Worm (Caenorhabditis elegans) whole organism, L4 larva: Measurements from ENCODE around the gene F49E12.12.

ENCODE experiments used
- F10B5.3 ChIP-seq: sonication (generic microtip); optimal IDR thresholded peaks from 2 replicates; lab custom pipeline; 2016; ENCODE audit warnings: mild to moderate bottlenecking, missing genetic modification characterization, missing compliant biosample characterization
- F37D6.2 ChIP-seq: sonication (generic microtip); optimal IDR thresholded peaks from 2 replicates; lab custom pipeline; 2016; ENCODE audit warnings: mild to moderate bottlenecking, missing genetic modification characterization, missing compliant biosample characterization
- R02D3.7 ChIP-seq: fragments of 150-350 bp; sonication (generic microtip); optimal IDR thresholded peaks from 3 replicates; lab custom pipeline; 2014; ENCODE audit warnings: missing biosample characterization, missing genetic modification characterization
- ZK337.2 ChIP-seq: fragments of 200-800 bp; sonication (Bioruptor generic); IDR thresholded peaks from 2 replicates; pipeline ENCODE4 v1.3.6; 2022; ENCODE audit warnings: missing genetic modification reagents, missing genetic modification characterization, missing compliant biosample characterization
- aha-1 ChIP-seq: fragments of 150-350 bp; peaks from one replicate; lab custom pipeline; 2014; ENCODE audit warnings: missing biosample characterization, missing genetic modification characterization
- ceh-28 ChIP-seq: fragments of 150-350 bp; optimal IDR thresholded peaks from 2 replicates; lab custom pipeline; 2014; ENCODE audit warnings: missing biosample characterization, missing genetic modification reagents, missing genetic modification characterization
- ceh-32 ChIP-seq: sonication (generic microtip); optimal IDR thresholded peaks from 2 replicates; lab custom pipeline; 2016; ENCODE audit warnings: mild to moderate bottlenecking, missing genetic modification characterization, missing compliant biosample characterization; ENCODE audit not compliant: poor library complexity
- ceh-82 ChIP-seq: sonication (generic microtip); optimal IDR thresholded peaks from 2 replicates; lab custom pipeline; 2017; ENCODE audit warnings: missing biosample characterization, missing genetic modification characterization
- ctbp-1 ChIP-seq: fragments of 200-800 bp; sonication (Bioruptor generic); IDR thresholded peaks from 2 replicates; pipeline ENCODE4 v1.3.6; 2022; ENCODE audit warnings: missing genetic modification reagents, missing genetic modification characterization, missing compliant biosample characterization
- dmd-6 ChIP-seq: fragments of 200-800 bp; sonication (Bioruptor generic); IDR thresholded peaks from 2 replicates; pipeline ENCODE4 v1.3.6; 2022; ENCODE audit warnings: missing genetic modification reagents, missing genetic modification characterization, missing compliant biosample characterization
- dmd-9 ChIP-seq: fragments of 200-800 bp; sonication (Bioruptor generic); IDR thresholded peaks from 2 replicates; pipeline ENCODE4 v1.3.6; 2022; ENCODE audit warnings: missing genetic modification reagents, missing genetic modification characterization, missing compliant biosample characterization
- duxl-1 ChIP-seq: sonication (generic microtip); optimal IDR thresholded peaks from 2 replicates; lab custom pipeline; 2016; ENCODE audit warnings: mild to moderate bottlenecking, missing genetic modification characterization, moderate library complexity, missing compliant biosample characterization; ENCODE audit not compliant: poor library complexity
- dve-1 ChIP-seq: sonication (generic microtip); optimal IDR thresholded peaks from 2 replicates; lab custom pipeline; 2017; ENCODE audit warnings: antibody characterized with exemption, mild to moderate bottlenecking, missing genetic modification characterization, missing compliant biosample characterization; ENCODE audit not compliant: insufficient read depth
- egl-27 ChIP-seq: sonication (generic microtip); optimal IDR thresholded peaks from 3 replicates; lab custom pipeline; 2017; ENCODE audit warnings: missing biosample characterization, missing genetic modification reagents, missing genetic modification characterization
- egl-43 ChIP-seq: fragments of 200-800 bp; sonication (Bioruptor generic); IDR thresholded peaks from 2 replicates; pipeline ENCODE4 v1.3.6; 2022; ENCODE audit warnings: missing genetic modification reagents, missing genetic modification characterization, missing compliant biosample characterization
- hif-1 ChIP-seq, 2 experiments: sonication (generic microtip); optimal IDR thresholded peaks; 2 replicates each; lab custom pipeline; 2016 to 2017; ENCODE audit warnings: missing compliant biosample characterization in 2 of 2, missing genetic modification characterization in 2 of 2, missing genetic modification reagents in 2 of 2, missing genotype in 2 of 2, mild to moderate bottlenecking in 1 of 2
- hlh-11 ChIP-seq: fragments of 200-800 bp; sonication (Bioruptor generic); optimal IDR thresholded peaks from 2 replicates; lab custom pipeline; 2018; ENCODE audit warnings: mild to moderate bottlenecking, missing genetic modification characterization, missing compliant biosample characterization
- hmg-1.1 ChIP-seq: fragments of 200-800 bp; sonication (Bioruptor generic); IDR thresholded peaks from 2 replicates; pipeline ENCODE4 v1.3.6; 2022; ENCODE audit warnings: missing genetic modification reagents, missing genetic modification characterization, missing compliant biosample characterization
- jun-1 ChIP-seq: fragments of 150-350 bp; optimal IDR thresholded peaks from 2 replicates; lab custom pipeline; 2014; ENCODE audit warnings: missing biosample characterization, missing genetic modification reagents, missing genetic modification characterization
- madf-5 ChIP-seq, 2 experiments: fragments of 200-800 bp; sonication (Bioruptor generic); IDR thresholded peaks; 2 replicates each; pipeline ENCODE4 v1.3.6; 2022; ENCODE audit warnings: missing compliant biosample characterization in 2 of 2, missing genetic modification characterization in 2 of 2
- nhr-10 ChIP-seq: fragments of 150-350 bp; optimal IDR thresholded peaks from 2 replicates; lab custom pipeline; 2014; ENCODE audit warnings: missing biosample characterization, missing genetic modification characterization
- nhr-237 ChIP-seq: sonication (generic microtip); optimal IDR thresholded peaks from 2 replicates; lab custom pipeline; 2017; ENCODE audit warnings: missing biosample characterization, missing genetic modification characterization
- nhr-25 ChIP-seq: sonication (generic microtip); optimal IDR thresholded peaks from 2 replicates; lab custom pipeline; 2017; ENCODE audit warnings: missing genetic modification characterization, mild to moderate bottlenecking, missing compliant biosample characterization, antibody characterized with exemption, moderate library complexity, borderline replicate concordance; ENCODE audit not compliant: insufficient read depth
- nhr-42 ChIP-seq: fragments of 200-800 bp; sonication (Bioruptor generic); IDR thresholded peaks from 2 replicates; pipeline ENCODE4 v1.3.6; 2022; ENCODE audit warnings: missing genetic modification characterization, missing compliant biosample characterization
- nhr-48 ChIP-seq: sonication (generic microtip); optimal IDR thresholded peaks from 2 replicates; lab custom pipeline; 2016; ENCODE audit warnings: mild to moderate bottlenecking, missing genetic modification characterization, missing compliant biosample characterization
- nhr-6 ChIP-seq: fragments of 150-350 bp; optimal IDR thresholded peaks from 2 replicates; lab custom pipeline; 2014; ENCODE audit warnings: missing biosample characterization, missing genetic modification characterization
- unc-62 ChIP-seq, 3 experiments: fragments of 150-350 bp in 1 of 3; sonication (generic microtip); optimal IDR thresholded peaks in 2 of 3; peaks in 1 of 3; 1 replicate in 1 of 3; 2 replicates in 2 of 3; lab custom pipeline; 2014 to 2017; ENCODE audit warnings: missing biosample characterization in 3 of 3, missing genetic modification characterization in 3 of 3, missing genetic modification reagents in 3 of 3, missing genotype in 1 of 3

F49E12.12 gene

DNA sequence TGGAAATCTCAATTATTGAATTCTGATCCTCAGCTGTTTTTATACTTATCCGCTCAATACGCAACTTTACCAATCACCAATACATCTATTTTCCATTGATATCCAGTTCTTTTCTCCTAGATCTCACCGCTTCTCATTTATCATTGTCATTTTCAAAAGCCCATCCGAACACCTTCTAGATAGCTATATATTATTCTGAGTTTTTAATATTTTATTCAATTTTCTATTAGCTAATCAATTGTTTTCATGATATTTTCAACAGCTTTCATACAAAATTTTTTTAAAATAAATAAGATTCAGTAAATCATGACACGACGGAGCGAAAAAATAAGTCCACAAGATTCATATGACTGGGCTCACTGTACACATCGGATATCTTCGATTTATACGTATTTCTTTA is at the start of gene F49E12.12:
Gene F49E12.12 (plus strand): TSS at position 301 of the 400 bp plus-strand sequence.
- TF ChIP-seq dmd-9 (GFP tag; lab: Robert Waterston, UW) (no peak), jun-1 (tag; lab: Kevin White, UChicago) (no peak), nhr-48 (tag; lab: Kevin White, UChicago) (no peak), duxl-1 (tag; lab: Kevin White, UChicago) (no peak), ceh-82 (no peak), F10B5.3 (tag; lab: Kevin White, UChicago) (no peak), hif-1 (tag; optimal IDR thresholded peaks at IDR 0.05; lab: Kevin White, UChicago) (no peak), nhr-6 (tag; lab: Kevin White, UChicago) (no peak), R02D3.7 (no peak), ceh-32 (tag; lab: Kevin White, UChicago) (no peak), nhr-42 (GFP tag; lab: Robert Waterston, UW) (no peak), hlh-11 (no peak), aha-1 (tag; lab: Kevin White, UChicago) (no peak), F37D6.2 (tag; lab: Kevin White, UChicago) (no peak), madf-5 (GFP tag; IDR thresholded peaks at IDR 0.05; lab: Robert Waterston, UW) (no peak)

DNA sequence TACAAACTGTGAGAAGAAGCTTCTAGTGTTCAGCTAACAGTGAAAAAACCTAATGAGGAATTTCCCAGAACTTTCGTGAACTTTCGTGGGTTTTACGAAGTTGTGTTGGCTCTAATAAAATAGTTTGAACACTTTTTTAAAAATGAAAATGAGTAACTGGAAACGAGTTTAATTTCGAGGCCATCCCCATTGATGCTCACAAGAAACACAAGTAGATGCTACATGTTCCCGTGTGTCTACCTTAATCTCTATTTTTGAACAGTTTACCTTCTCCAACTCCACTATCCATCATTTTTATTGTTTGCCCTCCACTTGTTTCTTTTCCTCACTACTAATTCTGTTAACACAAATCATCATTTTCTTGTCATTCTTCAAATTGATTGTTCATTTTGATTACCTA is 47.7 kb upstream of the F49E12.12 start, which contains the start of gene C26D10.7:
Gene C26D10.7 (plus strand): TSS at position 301 of the 400 bp plus-strand sequence.
- TF ChIP-seq unc-62 (GFP tag; optimal IDR thresholded peaks at IDR 0.05 in 1 of 2; lab: Kevin White, UChicago), result peak in 1 of 2 experiments; percentile 41
- TF ChIP-seq unc-62 (tag; optimal IDR thresholded peaks at IDR 0.05; lab: Kevin White, UChicago), result no peak
- no peak for TF ChIP-seq dve-1

DNA sequence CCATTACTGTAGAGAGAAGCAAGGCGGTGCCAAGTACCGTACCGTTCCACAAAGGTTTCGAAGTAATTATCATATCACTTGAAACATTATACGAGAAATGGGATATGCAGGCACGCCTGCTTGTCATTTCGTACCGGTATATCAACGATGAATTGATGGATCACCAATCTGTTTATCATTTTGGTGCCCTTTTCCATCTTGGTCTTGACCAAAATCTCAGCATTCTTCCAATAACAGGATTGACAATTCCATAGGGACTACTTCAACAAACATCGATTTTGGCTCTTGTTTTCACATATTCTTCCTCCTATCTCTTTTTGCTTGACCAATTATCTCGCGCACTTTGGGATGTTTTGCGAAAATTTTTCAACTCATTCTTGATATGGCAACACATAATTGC is 42.2 kb upstream of the F49E12.12 start:
- peak in 1 of 2 experiments; percentile 93 for TF ChIP-seq unc-62 (GFP tag; optimal IDR thresholded peaks at IDR 0.05 in 1 of 2; lab: Kevin White, UChicago)
- no peak for TF ChIP-seq unc-62 (tag; optimal IDR thresholded peaks at IDR 0.05; lab: Kevin White, UChicago)
- no peak for TF ChIP-seq nhr-25 (tag; lab: Kevin White, UChicago)

DNA sequence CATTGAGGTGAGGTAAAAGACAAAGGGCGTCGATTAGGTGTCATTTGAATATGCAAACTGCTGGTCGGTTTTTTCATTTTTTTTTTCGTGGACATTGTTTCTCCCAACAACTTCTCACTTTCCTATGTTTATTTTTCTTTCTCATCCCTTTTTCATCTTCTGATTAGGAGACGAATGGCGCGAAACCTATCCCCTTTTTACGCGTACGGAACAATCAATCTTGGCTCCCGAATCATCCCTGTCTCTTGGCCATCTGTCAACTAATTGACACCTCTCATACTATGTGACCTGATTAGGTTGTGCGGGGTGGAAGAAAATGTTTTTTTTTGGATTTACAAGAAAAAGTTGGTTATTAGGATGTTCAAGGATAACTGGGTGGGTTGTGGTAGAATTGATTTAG is 36.5 kb upstream of the F49E12.12 start:
- TF ChIP-seq unc-62 (GFP tag; optimal IDR thresholded peaks at IDR 0.05 in 1 of 2; lab: Kevin White, UChicago) (peak in 1 of 2 experiments; percentile 70), unc-62 (tag; optimal IDR thresholded peaks at IDR 0.05; lab: Kevin White, UChicago) (no peak), nhr-48 (tag; lab: Kevin White, UChicago) (no peak)
- TF ChIP-seq, all 104 proteins: peak for 1

DNA sequence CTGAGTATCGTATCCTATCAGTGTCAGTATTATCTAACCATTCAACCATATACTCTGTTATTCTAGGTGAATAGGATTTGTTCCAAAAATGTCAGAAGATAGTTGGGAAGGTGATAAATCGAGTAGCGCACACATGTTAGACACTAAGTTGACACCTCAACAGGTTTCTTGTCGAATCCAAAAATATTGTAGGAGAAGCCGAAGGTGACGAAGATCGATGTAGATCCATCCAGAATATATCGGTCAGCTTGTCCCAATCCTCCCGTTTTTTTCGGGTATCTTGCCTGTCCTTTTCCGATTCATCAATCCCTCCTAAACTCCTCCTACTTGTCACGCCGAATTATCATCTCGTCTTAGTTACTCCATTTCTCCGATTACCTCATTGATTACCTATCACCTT is 35.7 kb upstream of the F49E12.12 start:
- TF ChIP-seq unc-62 (GFP tag; optimal IDR thresholded peaks at IDR 0.05 in 1 of 2; lab: Kevin White, UChicago), result peak in 1 of 2 experiments; percentile 96
- no peak for TF ChIP-seq unc-62 (tag; optimal IDR thresholded peaks at IDR 0.05; lab: Kevin White, UChicago)
- TF ChIP-seq nhr-10 (tag; lab: Kevin White, UChicago), result no peak

DNA sequence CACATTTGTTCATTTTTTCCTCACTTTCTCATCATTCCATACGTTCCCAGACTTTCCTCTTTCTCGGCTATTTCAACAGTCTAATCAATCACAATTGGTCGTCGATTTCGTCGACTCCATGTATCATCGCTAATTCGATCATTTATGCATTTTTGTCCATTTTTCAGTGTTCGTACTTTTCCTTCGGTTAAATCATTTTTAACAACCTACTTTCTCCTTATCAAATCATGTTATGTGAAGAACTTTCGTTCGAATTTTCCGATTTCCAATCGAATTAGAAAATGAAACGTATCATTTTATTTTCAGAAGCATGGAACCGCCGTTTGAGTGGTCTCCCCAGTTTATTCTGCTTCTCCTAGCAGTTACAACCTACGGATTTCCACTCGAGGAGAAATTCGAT is 34.9 kb upstream of the F49E12.12 start, which contains the start of gene eff-1:
Gene eff-1 (plus strand): TSS at position 301 of the 400 bp plus-strand sequence.
- TF ChIP-seq ceh-28 (tag; lab: Kevin White, UChicago) (no peak), jun-1 (tag; lab: Kevin White, UChicago) (no peak), nhr-237 (tag; lab: Kevin White, UChicago) (no peak), egl-43 (GFP tag; lab: Robert Waterston, UW) (no peak), F10B5.3 (tag; lab: Kevin White, UChicago) (no peak), dmd-6 (no peak), egl-27 (tag; lab: Kevin White, UChicago) (no peak)

DNA sequence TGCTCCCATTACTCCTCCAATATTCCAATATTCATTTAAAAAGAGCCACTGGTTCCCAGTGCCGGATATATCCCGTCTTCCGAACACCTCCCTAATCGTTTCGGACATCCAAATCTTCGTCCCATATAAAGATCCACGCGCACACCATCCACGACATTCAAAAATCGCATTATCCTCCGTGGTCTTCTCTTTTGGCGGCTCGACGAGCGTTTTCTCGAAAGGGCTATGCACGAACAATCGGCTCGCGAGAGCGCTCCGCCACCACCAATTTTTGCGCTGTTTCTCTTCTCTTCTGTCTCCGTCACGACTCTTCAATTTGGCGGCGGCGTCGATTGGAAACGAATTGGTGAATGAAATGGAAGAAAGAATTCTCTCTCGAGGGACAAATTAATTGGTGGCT is 28.0 kb upstream of the F49E12.12 start:
- TF ChIP-seq ctbp-1 (GFP tag; lab: Robert Waterston, UW) (peak; percentile 53; the same call in 1 of the 2 replicates), hmg-1.1 (0 out of 2 replicates have a peak, but pooled peaks have one; percentile 26), ZK337.2 (GFP tag; lab: Robert Waterston, UW) (no peak)
